Fruit fly (Drosophila melanogaster) whole organism, embryonic: ENCODE measurements around the gene CG7550.

Source experiments
- CG7786 ChIP-seq: fragments of 200-800 bp; sonication (Bioruptor generic); optimal IDR thresholded peaks from 2 replicates; lab custom pipeline; 2016; ENCODE audit warnings: missing biosample characterization, missing genetic modification characterization
- MBD-R2 ChIP-seq: fragments of 200-800 bp; sonication (Bioruptor generic); IDR thresholded peaks from 2 replicates; pipeline ENCODE4 v1.3.6; 2022; ENCODE audit warnings: missing biosample characterization, missing genetic modification characterization
- Usf ChIP-seq: fragments of 200-800 bp; sonication (Bioruptor generic); optimal IDR thresholded peaks from 2 replicates; lab custom pipeline; 2017; ENCODE audit warnings: missing genotype, missing biosample characterization, missing genetic modification characterization

- TF ChIP-seq Usf (GFP tag; lab: Kevin White, UChicago) (no peak), MBD-R2 (GFP tag; lab: Robert Waterston, UW) (no peak), CG7786 (GFP tag; lab: Kevin White, UChicago) (no peak)
Observed at dm6 chr3L:8077207-8077606, 47.1 kb downstream of the CG7550 start.
